Worm (Caenorhabditis elegans): Measurements from ENCODE around the gene R09E10.5.

ce11 chrIV:10339701-10340100, 37.6 kb upstream of the R09E10.5 start:
- no peak for TF ChIP-seq mdl-1 (tag; optimal IDR thresholded peaks at IDR 0.05)
- TF ChIP-seq ceh-82 (tag; optimal IDR thresholded peaks at IDR 0.05), result no peak
- TF ChIP-seq ama-1 (optimal IDR thresholded peaks at IDR 0.05), result no peak
- TF ChIP-seq nhr-28 (tag; optimal IDR thresholded peaks at IDR 0.05), result no peak
- no peak for TF ChIP-seq unc-39 (tag; optimal IDR thresholded peaks at IDR 0.05)
- no peak for TF ChIP-seq nhr-25 (tag; optimal IDR thresholded peaks at IDR 0.05)
- no peak for TF ChIP-seq elt-2 (tag; optimal IDR thresholded peaks at IDR 0.05)
- no peak for TF ChIP-seq nhr-237 (tag; optimal IDR thresholded peaks at IDR 0.05)
- no peak for TF ChIP-seq ztf-11 (tag; optimal IDR thresholded peaks at IDR 0.05)
- no peak for TF ChIP-seq aly-2 (tag; optimal IDR thresholded peaks at IDR 0.05)
- TF ChIP-seq jun-1 (tag; optimal IDR thresholded peaks at IDR 0.05), result no peak
- TF ChIP-seq nhr-76 (tag; optimal IDR thresholded peaks at IDR 0.05), result no peak

Measured in whole organism, L3 larva.